Fruit fly (Drosophila melanogaster) whole organism, embryonic: Measurements from ENCODE around the gene CycA.

Source experiments
- BEAF-32 ChIP-seq: fragments of 200-800 bp; sonication (Bioruptor generic); optimal IDR thresholded peaks from 3 replicates; lab custom pipeline; 2017; ENCODE audit warnings: missing biosample characterization, missing genetic modification characterization, mild to moderate bottlenecking, moderate library complexity, missing genetic modification reagents
- CG10209 ChIP-seq: fragments of 200-800 bp; sonication (Bioruptor generic); optimal IDR thresholded peaks from 3 replicates; lab custom pipeline; 2017; ENCODE audit warnings: missing biosample characterization, mild to moderate bottlenecking, missing genetic modification characterization, missing genetic modification reagents
- CG13624 ChIP-seq: fragments of 200-800 bp; sonication (Bioruptor generic); optimal IDR thresholded peaks from 2 replicates; lab custom pipeline; 2016; ENCODE audit warnings: missing biosample characterization, missing genetic modification characterization
- CG14441 ChIP-seq: fragments of 200-800 bp; sonication (Bioruptor generic); IDR thresholded peaks from 2 replicates; pipeline ENCODE4 v1.3.6; 2022; ENCODE audit warnings: missing biosample characterization, missing genetic modification characterization
- CG18476 ChIP-seq: fragments of 200-800 bp; sonication (Bioruptor generic); optimal IDR thresholded peaks from 2 replicates; lab custom pipeline; 2016; ENCODE audit warnings: missing biosample characterization, mild to moderate bottlenecking, missing genetic modification characterization
- CG18599 ChIP-seq: fragments of 200-800 bp; sonication (Bioruptor generic); optimal IDR thresholded peaks from 3 replicates; lab custom pipeline; 2017; ENCODE audit warnings: missing biosample characterization, missing genetic modification characterization, mild to moderate bottlenecking, moderate library complexity, missing genetic modification reagents
- CG18764 ChIP-seq: fragments of 200-800 bp; sonication (Bioruptor generic); optimal IDR thresholded peaks from 3 replicates; lab custom pipeline; 2016; ENCODE audit warnings: missing biosample characterization, missing genetic modification characterization
- CG4707 ChIP-seq: fragments of 200-800 bp; sonication (Bioruptor generic); optimal IDR thresholded peaks from 2 replicates; lab custom pipeline; 2018; ENCODE audit warnings: missing biosample characterization, mild to moderate bottlenecking, missing genetic modification characterization, moderate library complexity
- CG4730 ChIP-seq: fragments of 200-800 bp; sonication (Bioruptor generic); IDR thresholded peaks from 2 replicates; pipeline ENCODE4 v1.3.6; 2022; ENCODE audit warnings: missing biosample characterization, missing genetic modification characterization
- CG5180 ChIP-seq: fragments of 200-800 bp; sonication (Bioruptor generic); optimal IDR thresholded peaks from 3 replicates; lab custom pipeline; 2017; ENCODE audit warnings: missing biosample characterization, missing genetic modification characterization, mild to moderate bottlenecking, moderate library complexity, missing genetic modification reagents
- CG5245 ChIP-seq: fragments of 200-800 bp; sonication (Bioruptor generic); optimal IDR thresholded peaks from 3 replicates; lab custom pipeline; 2016; ENCODE audit warnings: missing biosample characterization, missing genetic modification characterization
- CG8765 ChIP-seq: fragments of 200-800 bp; sonication (Bioruptor generic); IDR thresholded peaks from 2 replicates; pipeline ENCODE4 v1.3.6; 2022; ENCODE audit warnings: missing biosample characterization, missing genetic modification characterization
- CG9215 ChIP-seq: fragments of 200-800 bp; sonication (Bioruptor generic); IDR thresholded peaks from 2 replicates; pipeline ENCODE4 v1.3.6; 2022; ENCODE audit warnings: missing biosample characterization, missing genetic modification characterization
- CG9817 ChIP-seq: fragments of 200-800 bp; sonication (Bioruptor generic); optimal IDR thresholded peaks from 2 replicates; lab custom pipeline; 2018; ENCODE audit warnings: missing biosample characterization, mild to moderate bottlenecking, missing genetic modification characterization, moderate library complexity
- Chrac-16 ChIP-seq: fragments of 200-800 bp; sonication (Bioruptor generic); optimal IDR thresholded peaks from 3 replicates; lab custom pipeline; 2016; ENCODE audit warnings: missing biosample characterization, missing genetic modification characterization
- E2f1 ChIP-seq: fragments of 200-800 bp; sonication (Bioruptor generic); IDR thresholded peaks from 2 replicates; pipeline ENCODE4 v1.3.6; 2022; ENCODE audit warnings: missing biosample characterization, missing genetic modification characterization
- Fer2 ChIP-seq: fragments of 200-800 bp; sonication (Bioruptor generic); optimal IDR thresholded peaks from 2 replicates; lab custom pipeline; 2018; ENCODE audit warnings: missing biosample characterization, mild to moderate bottlenecking, missing genetic modification characterization, moderate library complexity
- Fer3 ChIP-seq: fragments of 200-800 bp; sonication (Bioruptor generic); optimal IDR thresholded peaks from 2 replicates; lab custom pipeline; 2018; ENCODE audit warnings: missing biosample characterization, mild to moderate bottlenecking, missing genetic modification characterization, moderate library complexity
- H2.0 ChIP-seq: fragments of 200-800 bp; sonication (Bioruptor generic); IDR thresholded peaks from 2 replicates; pipeline ENCODE4 v1.3.6; 2022; ENCODE audit warnings: missing biosample characterization, missing genetic modification characterization
- HLH3B ChIP-seq: fragments of 200-800 bp; sonication (Bioruptor generic); IDR thresholded peaks from 2 replicates; pipeline ENCODE4 v1.3.6; 2022; ENCODE audit warnings: missing biosample characterization, missing genetic modification characterization
- Med ChIP-seq: fragments of 200-800 bp; sonication (Bioruptor generic); peaks from one replicate; lab custom pipeline; 2016; ENCODE audit warnings: missing biosample characterization, missing genetic modification characterization, mild to moderate bottlenecking, inconsistent platforms, moderate library complexity
- NFAT ChIP-seq: fragments of 200-800 bp; sonication (Bioruptor generic); IDR thresholded peaks from 2 replicates; pipeline ENCODE4 v1.3.6; 2022; ENCODE audit warnings: missing biosample characterization, missing genetic modification characterization
- Oli ChIP-seq: fragments of 200-800 bp; sonication (Bioruptor generic); optimal IDR thresholded peaks from 2 replicates; lab custom pipeline; 2018; ENCODE audit warnings: missing biosample characterization, mild to moderate bottlenecking, missing genetic modification characterization, moderate library complexity
- Ptx1 ChIP-seq: fragments of 200-800 bp; sonication (Bioruptor generic); IDR thresholded peaks from 2 replicates; pipeline ENCODE4 v1.3.6; 2022; ENCODE audit warnings: missing biosample characterization, missing genetic modification characterization
- Scr ChIP-seq: fragments of 200-800 bp; sonication (Bioruptor generic); IDR thresholded peaks from 2 replicates; pipeline ENCODE4 v1.3.6; 2022; ENCODE audit warnings: missing biosample characterization, missing genetic modification characterization; ENCODE audit not compliant: partially characterized antibody
- Xbp1 ChIP-seq: fragments of 200-800 bp; sonication (Bioruptor generic); optimal IDR thresholded peaks from 3 replicates; lab custom pipeline; 2016; ENCODE audit warnings: missing biosample characterization, mild to moderate bottlenecking, missing genetic modification characterization
- az2 ChIP-seq: fragments of 200-800 bp; sonication (Bioruptor generic); optimal IDR thresholded peaks from 3 replicates; lab custom pipeline; 2016; ENCODE audit warnings: missing biosample characterization, missing genetic modification characterization
- bbx ChIP-seq: fragments of 200-800 bp; sonication (Bioruptor generic); IDR thresholded peaks from 2 replicates; pipeline ENCODE4 v1.3.6; 2022; ENCODE audit warnings: missing biosample characterization, missing genetic modification characterization; ENCODE audit not compliant: partially characterized antibody
- corto ChIP-seq: fragments of 200-800 bp; sonication (Bioruptor generic); optimal IDR thresholded peaks from 2 replicates; lab custom pipeline; 2016; ENCODE audit warnings: missing biosample characterization, mild to moderate bottlenecking, missing genetic modification characterization, moderate library complexity
- dm ChIP-seq: fragments of 200-800 bp; sonication (Bioruptor generic); optimal IDR thresholded peaks from 3 replicates; lab custom pipeline; 2016; ENCODE audit warnings: missing biosample characterization, missing genetic modification characterization
- dpn ChIP-seq, 2 experiments: fragments of 200-800 bp; sonication (Bioruptor generic); optimal IDR thresholded peaks; 3 replicates each; lab custom pipeline; 2016; ENCODE audit warnings: missing biosample characterization in 2 of 2, missing genetic modification characterization in 2 of 2
- fd3F ChIP-seq: fragments of 200-800 bp; sonication (Bioruptor generic); optimal IDR thresholded peaks from 2 replicates; lab custom pipeline; 2018; ENCODE audit warnings: missing biosample characterization, mild to moderate bottlenecking, missing genetic modification characterization, moderate library complexity
- grau ChIP-seq: fragments of 200-800 bp; optimal IDR thresholded peaks from 3 replicates; lab custom pipeline; 2019; ENCODE audit warnings: missing biosample characterization, mild to moderate bottlenecking, missing genetic modification characterization, moderate library complexity
- gsb ChIP-seq: fragments of 200-800 bp; sonication (Bioruptor generic); IDR thresholded peaks from 2 replicates; pipeline ENCODE4 v1.3.6; 2022; ENCODE audit warnings: missing biosample characterization, missing genetic modification characterization
- ham ChIP-seq: fragments of 200-800 bp; sonication (Bioruptor generic); IDR thresholded peaks from 2 replicates; pipeline ENCODE4 v1.3.6; 2022; ENCODE audit warnings: missing biosample characterization, missing genetic modification characterization
- lbe ChIP-seq: fragments of 200-800 bp; sonication (Bioruptor generic); optimal IDR thresholded peaks from 2 replicates; lab custom pipeline; 2016; ENCODE audit warnings: missing biosample characterization, mild to moderate bottlenecking, missing genetic modification characterization
- lilli ChIP-seq: fragments of 200-800 bp; sonication (Bioruptor generic); optimal IDR thresholded peaks from 3 replicates; lab custom pipeline; 2016; ENCODE audit warnings: missing biosample characterization, missing genetic modification characterization
- nerfin-2 ChIP-seq: fragments of 200-800 bp; sonication (Bioruptor generic); IDR thresholded peaks from 2 replicates; pipeline ENCODE4 v1.3.6; 2022; ENCODE audit warnings: missing biosample characterization, missing genetic modification characterization; ENCODE audit not compliant: partially characterized antibody
- nmo ChIP-seq: fragments of 200-800 bp; sonication (Bioruptor generic); optimal IDR thresholded peaks from 2 replicates; lab custom pipeline; 2018; ENCODE audit warnings: missing biosample characterization, mild to moderate bottlenecking, missing genetic modification characterization, moderate library complexity
- peb ChIP-seq: fragments of 200-800 bp; sonication (Bioruptor generic); IDR thresholded peaks from 2 replicates; pipeline ENCODE4 v1.3.6; 2022; ENCODE audit warnings: missing biosample characterization, missing genetic modification characterization
- pho ChIP-seq: fragments of 200-800 bp; sonication (Bioruptor generic); optimal IDR thresholded peaks from 2 replicates; lab custom pipeline; 2016; ENCODE audit warnings: missing biosample characterization, missing genetic modification characterization
- pum ChIP-seq: fragments of 200-800 bp; sonication (Bioruptor generic); optimal IDR thresholded peaks from 2 replicates; lab custom pipeline; 2016; ENCODE audit warnings: missing biosample characterization, missing genetic modification characterization
- row ChIP-seq: fragments of 200-800 bp; sonication (Bioruptor generic); IDR thresholded peaks from 3 replicates; pipeline ENCODE4 v1.3.6; 2022; ENCODE audit warnings: missing biosample characterization, missing genetic modification characterization
- sens ChIP-seq: fragments of 200-800 bp; sonication (Bioruptor generic); peaks from one replicate; lab custom pipeline; 2016; ENCODE audit warnings: missing biosample characterization, missing genetic modification characterization
- seq ChIP-seq: fragments of 200-800 bp; sonication (Bioruptor generic); IDR thresholded peaks from 2 replicates; pipeline ENCODE4 v1.3.6; 2022; ENCODE audit warnings: missing biosample characterization, missing genetic modification characterization
- sisA ChIP-seq: fragments of 200-800 bp; sonication (Bioruptor generic); IDR thresholded peaks from 2 replicates; pipeline ENCODE4 v1.3.6; 2022; ENCODE audit warnings: missing biosample characterization, missing genetic modification characterization
- slbo ChIP-seq: fragments of 200-800 bp; sonication (Bioruptor generic); IDR thresholded peaks from 2 replicates; pipeline ENCODE4 v1.3.6; 2022; ENCODE audit warnings: missing biosample characterization, missing genetic modification characterization
- so ChIP-seq: fragments of 200-800 bp; sonication (Bioruptor generic); IDR thresholded peaks from 3 replicates; pipeline ENCODE4 v1.3.6; 2022; ENCODE audit warnings: missing biosample characterization, missing genetic modification characterization
- vfl ChIP-seq: fragments of 200-800 bp; sonication (Bioruptor generic); optimal IDR thresholded peaks from 2 replicates; lab custom pipeline; 2016; ENCODE audit warnings: missing biosample characterization, missing genetic modification characterization
- vnd ChIP-seq: fragments of 200-800 bp; sonication (Bioruptor generic); IDR thresholded peaks from 3 replicates; pipeline ENCODE4 v1.3.6; 2022; ENCODE audit warnings: missing biosample characterization, missing genetic modification characterization; ENCODE audit not compliant: partially characterized antibody
- zfh2 ChIP-seq: fragments of 200-800 bp; sonication (Bioruptor generic); optimal IDR thresholded peaks from 2 replicates; lab custom pipeline; 2016; ENCODE audit warnings: missing biosample characterization, missing genetic modification characterization

The CycA gene

DNA sequence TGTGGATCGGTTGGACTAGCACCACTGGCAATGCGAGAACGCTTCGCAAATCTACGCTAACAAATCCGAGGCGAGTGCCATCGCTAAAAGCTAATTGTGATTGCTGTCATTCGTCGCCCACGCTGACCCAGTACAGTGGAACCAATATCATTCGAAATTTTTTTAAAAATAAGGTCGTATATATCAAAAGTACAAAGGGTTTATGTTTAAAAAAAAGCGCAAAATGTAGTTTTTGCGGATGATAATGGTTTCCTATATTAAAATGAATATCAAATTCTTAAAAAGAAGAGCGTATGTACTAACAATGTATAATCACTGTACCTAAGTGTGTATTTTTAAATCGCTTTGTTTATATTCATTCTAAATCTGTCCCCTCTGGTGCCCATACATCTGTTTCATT, 48.1 kb downstream of the CycA start (continued):
- TF ChIP-seq peb (GFP tag; lab: Robert Waterston, UW) (no peak), CG4730 (GFP tag; lab: Robert Waterston, UW) (peak; percentile 23; the same call in 1 of the 2 replicates), vfl (GFP tag; lab: Kevin White, UChicago) (no peak), CG9817 (peak; percentile 58), CG18476 (peak; percentile 10), CG18764 (GFP tag; lab: Kevin White, UChicago) (no peak), Med (peak; percentile 71), ham (GFP tag; lab: Robert Waterston, UW) (no peak), Scr (no peak), grau (tag; lab: Kevin White, UChicago) (peak; percentile 82), fd3F (GFP tag; lab: Kevin White, UChicago) (peak; percentile 48), CG5245 (GFP tag; lab: Kevin White, UChicago) (peak; percentile 8), nmo (GFP tag; lab: Kevin White, UChicago) (peak; percentile 24), E2f1 (GFP tag; lab: Robert Waterston, UW) (0 out of 2 replicates have a peak, but pooled peaks have one; percentile 40), CG9215 (GFP tag; lab: Robert Waterston, UW) (peak; percentile 58), NFAT (peak; percentile 31; the same call in 1 of the 2 replicates), vnd (GFP tag; lab: Robert Waterston, UW) (no peak), so (GFP tag; lab: Robert Waterston, UW) (0 out of 3 replicates have a peak, but pooled peaks have one; percentile 42), zfh2 (GFP tag; lab: Kevin White, UChicago) (peak; percentile 15), HLH3B (peak; percentile 57), Fer2 (tag; lab: Kevin White, UChicago) (peak; percentile 7), sisA (peak; percentile 34; the same call in 1 of the 2 replicates), bbx (no peak), dpn (GFP tag; optimal IDR thresholded peaks at IDR 0.05; lab: Kevin White, UChicago) (peak in 1 of 2 experiments; percentile 23), CG14441 (GFP tag; lab: Robert Waterston, UW) (peak; percentile 65), CG8765 (no peak), az2 (GFP tag; lab: Kevin White, UChicago) (peak; percentile 26), nerfin-2 (GFP tag; lab: Robert Waterston, UW) (no peak), CG5180 (no peak), row (GFP tag; lab: Robert Waterston, UW) (peak; percentile 76), gsb (GFP tag; lab: Robert Waterston, UW) (0 out of 2 replicates have a peak, but pooled peaks have one; percentile 16), corto (GFP tag; lab: Kevin White, UChicago) (no peak), Ptx1 (GFP tag; lab: Robert Waterston, UW) (peak; percentile 64), BEAF-32 (GFP tag; lab: Kevin White, UChicago) (no peak), slbo (GFP tag; lab: Robert Waterston, UW) (peak; percentile 65), CG18599 (peak; percentile 58), CG10209 (GFP tag; lab: Kevin White, UChicago) (peak; percentile 29), Oli (tag; lab: Kevin White, UChicago) (peak; percentile 47), pho (peak; percentile 29), H2.0 (GFP tag; lab: Robert Waterston, UW) (peak; percentile 20; the same call in 1 of the 2 replicates), Xbp1 (GFP tag; lab: Kevin White, UChicago) (peak; percentile 41), seq (peak; percentile 62; the same call in 1 of the 2 replicates), sens (GFP tag; lab: Kevin White, UChicago) (peak; percentile 60), Chrac-16 (GFP tag; lab: Kevin White, UChicago) (peak; percentile 13), dm (GFP tag; lab: Kevin White, UChicago) (no peak), pum (peak; percentile 0), lilli (GFP tag; lab: Kevin White, UChicago) (peak; percentile 57), CG13624 (GFP tag; lab: Kevin White, UChicago) (peak; percentile 35), CG4707 (no peak), Fer3 (tag; lab: Kevin White, UChicago) (peak; percentile 57), lbe (GFP tag; lab: Kevin White, UChicago) (no peak)
